Fruit fly (Drosophila melanogaster) whole organism, embryonic: ENCODE data around the gene COX7AL2.
A peak's percentile ranks its signal among the peaks of the same experiment; 100 is the strongest.

Experiments
- Adf1 ChIP-seq: fragments of 200-800 bp; sonication (Bioruptor generic); IDR thresholded peaks from 2 replicates; pipeline ENCODE4 v1.3.6; 2022; ENCODE audit warnings: missing biosample characterization, missing genetic modification characterization
- Atf-2 ChIP-seq: fragments of 200-800 bp; sonication (Bioruptor generic); optimal IDR thresholded peaks from 2 replicates; lab custom pipeline; 2016; ENCODE audit warnings: missing biosample characterization, missing genetic modification characterization
- Bdp1 ChIP-seq: fragments of 200-800 bp; sonication (Bioruptor generic); optimal IDR thresholded peaks from 3 replicates; lab custom pipeline; 2016; ENCODE audit warnings: missing biosample characterization, missing genetic modification characterization
- CG11695 ChIP-seq: fragments of 200-800 bp; sonication (Bioruptor generic); IDR thresholded peaks from 3 replicates; pipeline ENCODE4 v1.3.6; 2022; ENCODE audit warnings: missing biosample characterization, missing genetic modification characterization
- CG1529 ChIP-seq: fragments of 200-800 bp; sonication (Bioruptor generic); optimal IDR thresholded peaks from 3 replicates; lab custom pipeline; 2018; ENCODE audit warnings: missing biosample characterization, missing genetic modification characterization
- CG18476 ChIP-seq: fragments of 200-800 bp; sonication (Bioruptor generic); optimal IDR thresholded peaks from 2 replicates; lab custom pipeline; 2016; ENCODE audit warnings: missing biosample characterization, mild to moderate bottlenecking, missing genetic modification characterization
- CG2875 ChIP-seq: fragments of 200-800 bp; sonication (Bioruptor generic); optimal IDR thresholded peaks from 2 replicates; lab custom pipeline; 2017; ENCODE audit warnings: missing biosample characterization, mild to moderate bottlenecking, missing genetic modification characterization, missing genetic modification reagents
- CG6813 ChIP-seq: fragments of 200-800 bp; sonication (Bioruptor generic); optimal IDR thresholded peaks from 2 replicates; lab custom pipeline; 2017; ENCODE audit warnings: missing biosample characterization, missing genetic modification characterization, mild to moderate bottlenecking, moderate library complexity, missing genetic modification reagents
- CG6854 ChIP-seq: fragments of 200-800 bp; sonication (Bioruptor generic); optimal IDR thresholded peaks from 3 replicates; lab custom pipeline; 2017; ENCODE audit warnings: missing biosample characterization, mild to moderate bottlenecking, missing genetic modification characterization
- CG7556 ChIP-seq: fragments of 200-800 bp; sonication (Bioruptor generic); optimal IDR thresholded peaks from 2 replicates; lab custom pipeline; 2017; ENCODE audit warnings: missing biosample characterization, mild to moderate bottlenecking, missing genetic modification characterization
- CG7928 ChIP-seq: fragments of 200-800 bp; sonication (Bioruptor generic); optimal IDR thresholded peaks from 2 replicates; lab custom pipeline; 2017; ENCODE audit warnings: missing biosample characterization, mild to moderate bottlenecking, missing genetic modification characterization
- CG7987 ChIP-seq: fragments of 200-800 bp; sonication (Bioruptor generic); optimal IDR thresholded peaks from 2 replicates; lab custom pipeline; 2018; ENCODE audit warnings: missing biosample characterization, mild to moderate bottlenecking, missing genetic modification characterization, moderate library complexity
- CG8765 ChIP-seq: fragments of 200-800 bp; sonication (Bioruptor generic); IDR thresholded peaks from 2 replicates; pipeline ENCODE4 v1.3.6; 2022; ENCODE audit warnings: missing biosample characterization, missing genetic modification characterization
- CG9437 ChIP-seq: fragments of 200-800 bp; sonication (Bioruptor generic); optimal IDR thresholded peaks from 2 replicates; lab custom pipeline; 2018; ENCODE audit warnings: missing biosample characterization, mild to moderate bottlenecking, missing genetic modification characterization
- CG9932 ChIP-seq: fragments of 200-800 bp; sonication (Bioruptor generic); IDR thresholded peaks from 2 replicates; pipeline ENCODE4 v1.3.6; 2022; ENCODE audit warnings: missing biosample characterization, missing genetic modification characterization
- Dbx ChIP-seq: fragments of 200-800 bp; sonication (Bioruptor generic); IDR thresholded peaks from 3 replicates; pipeline ENCODE4 v1.3.6; 2022; ENCODE audit warnings: missing biosample characterization, missing genetic modification characterization
- E2f2 ChIP-seq: fragments of 200-800 bp; sonication (Bioruptor generic); IDR thresholded peaks from 2 replicates; pipeline ENCODE4 v1.3.6; 2022; ENCODE audit warnings: missing biosample characterization, missing genetic modification characterization
- Hand ChIP-seq: fragments of 200-800 bp; sonication (Bioruptor generic); optimal IDR thresholded peaks from 2 replicates; lab custom pipeline; 2017; ENCODE audit warnings: mild to moderate bottlenecking, missing biosample characterization, missing genetic modification reagents, missing genetic modification characterization
- Hsf ChIP-seq: fragments of 200-800 bp; sonication (Bioruptor generic); optimal IDR thresholded peaks from 3 replicates; lab custom pipeline; 2016; ENCODE audit warnings: missing biosample characterization, missing genetic modification characterization
- Lim3 ChIP-seq: fragments of 200-800 bp; sonication (Bioruptor generic); IDR thresholded peaks from 2 replicates; pipeline ENCODE4 v1.3.6; 2022; ENCODE audit warnings: missing biosample characterization, missing genetic modification characterization
- MBD-R2 ChIP-seq: fragments of 200-800 bp; sonication (Bioruptor generic); IDR thresholded peaks from 2 replicates; pipeline ENCODE4 v1.3.6; 2022; ENCODE audit warnings: missing biosample characterization, missing genetic modification characterization
- Med ChIP-seq: fragments of 200-800 bp; sonication (Bioruptor generic); peaks from one replicate; lab custom pipeline; 2016; ENCODE audit warnings: missing biosample characterization, missing genetic modification characterization, mild to moderate bottlenecking, inconsistent platforms, moderate library complexity
- Meics ChIP-seq: fragments of 200-800 bp; sonication (Bioruptor generic); optimal IDR thresholded peaks from 2 replicates; lab custom pipeline; 2017; ENCODE audit warnings: missing biosample characterization, mild to moderate bottlenecking, missing genetic modification characterization
- Myb ChIP-seq: fragments of 200-800 bp; sonication (Bioruptor generic); optimal IDR thresholded peaks from 2 replicates; lab custom pipeline; 2016; ENCODE audit warnings: missing biosample characterization, missing genetic modification characterization
- YL-1 ChIP-seq: fragments of 200-800 bp; sonication (Bioruptor generic); optimal IDR thresholded peaks from 3 replicates; lab custom pipeline; 2017; ENCODE audit warnings: missing biosample characterization, mild to moderate bottlenecking, missing genetic modification characterization
- ab ChIP-seq: fragments of 200-800 bp; sonication (Bioruptor generic); optimal IDR thresholded peaks from 2 replicates; lab custom pipeline; 2016; ENCODE audit warnings: missing biosample characterization, missing genetic modification characterization
- bab2 ChIP-seq: fragments of 200-800 bp; sonication (Bioruptor generic); optimal IDR thresholded peaks from 2 replicates; lab custom pipeline; 2016; ENCODE audit warnings: missing biosample characterization, missing genetic modification characterization
- cg ChIP-seq: fragments of 200-800 bp; sonication (Bioruptor generic); optimal IDR thresholded peaks from 3 replicates; lab custom pipeline; 2019; ENCODE audit warnings: missing biosample characterization, mild to moderate bottlenecking, missing genetic modification characterization, moderate library complexity
- corto ChIP-seq: fragments of 200-800 bp; sonication (Bioruptor generic); optimal IDR thresholded peaks from 2 replicates; lab custom pipeline; 2016; ENCODE audit warnings: missing biosample characterization, mild to moderate bottlenecking, missing genetic modification characterization, moderate library complexity
- da ChIP-seq: fragments of 200-800 bp; sonication (Bioruptor generic); optimal IDR thresholded peaks from 2 replicates; lab custom pipeline; 2016; ENCODE audit warnings: missing biosample characterization, missing genetic modification characterization
- ewg ChIP-seq: fragments of 200-800 bp; sonication (Bioruptor generic); optimal IDR thresholded peaks from 3 replicates; lab custom pipeline; 2017; ENCODE audit warnings: mild to moderate bottlenecking, missing biosample characterization, missing genetic modification reagents, missing genetic modification characterization
- fd64A ChIP-seq: fragments of 200-800 bp; sonication (Bioruptor generic); optimal IDR thresholded peaks from 3 replicates; lab custom pipeline; 2018; ENCODE audit warnings: missing biosample characterization, mild to moderate bottlenecking, missing genetic modification characterization
- fru ChIP-seq: fragments of >200 bp; optimal IDR thresholded peaks from 2 replicates; lab custom pipeline; 2017
- ftz-f1 ChIP-seq: fragments of 200-800 bp; sonication (Bioruptor generic); optimal IDR thresholded peaks from 2 replicates; lab custom pipeline; 2016; ENCODE audit warnings: missing biosample characterization, missing genetic modification characterization
- her ChIP-seq: fragments of 200-800 bp; sonication (Bioruptor generic); optimal IDR thresholded peaks from 2 replicates; lab custom pipeline; 2016; ENCODE audit warnings: missing biosample characterization, missing genetic modification characterization
- inv ChIP-seq: fragments of 200-800 bp; sonication (Bioruptor generic); IDR thresholded peaks from 2 replicates; pipeline ENCODE4 v1.3.6; 2022; ENCODE audit warnings: missing biosample characterization, missing genetic modification characterization; ENCODE audit not compliant: partially characterized antibody
- lola ChIP-seq, 3 experiments: fragments of >200 bp in 2 of 3; fragments of 200-800 bp in 1 of 3; sonication (Bioruptor generic) in 1 of 3; optimal IDR thresholded peaks; 2 replicates each; lab custom pipeline; 2017 to 2019; ENCODE audit warnings: missing biosample characterization in 3 of 3, missing genetic modification characterization in 3 of 3, mild to moderate bottlenecking in 1 of 3, moderate library complexity in 1 of 3
- maf-S ChIP-seq: fragments of 200-800 bp; sonication (Bioruptor generic); optimal IDR thresholded peaks from 2 replicates; lab custom pipeline; 2016; ENCODE audit warnings: missing biosample characterization, missing genetic modification characterization
- mirr ChIP-seq: fragments of 200-800 bp; sonication (Bioruptor generic); optimal IDR thresholded peaks from 3 replicates; lab custom pipeline; 2018; ENCODE audit warnings: missing biosample characterization, mild to moderate bottlenecking, missing genetic modification characterization
- peb ChIP-seq: fragments of 200-800 bp; sonication (Bioruptor generic); IDR thresholded peaks from 2 replicates; pipeline ENCODE4 v1.3.6; 2022; ENCODE audit warnings: missing biosample characterization, missing genetic modification characterization
- prd ChIP-seq, 3 experiments: fragments of >200 bp in 2 of 3; fragments of 200-800 bp in 1 of 3; sonication (Bioruptor generic) in 1 of 3; optimal IDR thresholded peaks in 2 of 3; IDR thresholded peaks in 1 of 3; 2 replicates in 2 of 3; 3 replicates in 1 of 3; pipeline versions ENCODE4 v1.3.6 to Lab custom; 2017 to 2022; ENCODE audit warnings: missing biosample characterization in 1 of 3, missing genetic modification characterization in 1 of 3
- pum ChIP-seq: fragments of 200-800 bp; sonication (Bioruptor generic); optimal IDR thresholded peaks from 2 replicates; lab custom pipeline; 2016; ENCODE audit warnings: missing biosample characterization, missing genetic modification characterization
- rib ChIP-seq: fragments of 200-800 bp; sonication (Bioruptor generic); IDR thresholded peaks from 2 replicates; pipeline ENCODE4 v1.3.6; 2022; ENCODE audit warnings: missing biosample characterization, missing genetic modification characterization
- schlank ChIP-seq: fragments of 200-800 bp; sonication (Bioruptor generic); optimal IDR thresholded peaks from 2 replicates; lab custom pipeline; 2018; ENCODE audit warnings: missing biosample characterization, mild to moderate bottlenecking, missing genetic modification characterization
- sqz ChIP-seq: fragments of 200-800 bp; sonication (Bioruptor generic); optimal IDR thresholded peaks from 3 replicates; lab custom pipeline; 2018; ENCODE audit warnings: missing biosample characterization, mild to moderate bottlenecking, missing genetic modification characterization
- stwl ChIP-seq: fragments of 200-800 bp; sonication (Bioruptor generic); optimal IDR thresholded peaks from 3 replicates; lab custom pipeline; 2018; ENCODE audit warnings: missing biosample characterization, mild to moderate bottlenecking, missing genetic modification characterization, moderate library complexity
- twi ChIP-seq: fragments of 200-800 bp; optimal IDR thresholded peaks from 2 replicates; lab custom pipeline; 2019; ENCODE audit warnings: missing biosample characterization, mild to moderate bottlenecking, missing genetic modification characterization, moderate library complexity
- wdn ChIP-seq: fragments of 200-800 bp; sonication (Bioruptor generic); IDR thresholded peaks from 2 replicates; pipeline ENCODE4 v1.3.6; 2022; ENCODE audit warnings: missing biosample characterization, missing genetic modification characterization

The COX7AL2 gene

dm6 chr2L:2202018-2202852 is 4.5 kb upstream of the COX7AL2 start (continued):
- TF ChIP-seq CG7987 (GFP tag; lab: Kevin White, UChicago) (peak; percentile 79), bab2 (GFP tag; lab: Kevin White, UChicago) (peak; percentile 98), YL-1 (peak; percentile 94), ftz-f1 (peak; percentile 83), Myb (peak; percentile 81), Atf-2 (GFP tag; lab: Kevin White, UChicago) (peak; percentile 98), CG6813 (GFP tag; lab: Kevin White, UChicago) (peak; percentile 99), Med (GFP tag; lab: Kevin White, UChicago) (peak; percentile 99), ewg (GFP tag; lab: Kevin White, UChicago) (peak; percentile 99), CG6854 (peak; percentile 87), pum (peak; percentile 99), Bdp1 (GFP tag; lab: Kevin White, UChicago) (peak; percentile 92), CG1529 (GFP tag; lab: Kevin White, UChicago) (peak; percentile 100), CG7928 (GFP tag; lab: Kevin White, UChicago) (peak; percentile 44), CG8765 (peak; percentile 99), CG7556 (GFP tag; lab: Kevin White, UChicago) (peak; percentile 99), cg (GFP tag; lab: Kevin White, UChicago) (peak; percentile 81), E2f2 (peak; percentile 89), lola (GFP tag; optimal IDR thresholded peaks at IDR 0.05; lab: Kevin White, UChicago) (peak in 1 of 3 experiments; percentile 100), Dbx (GFP tag; lab: Robert Waterston, UW) (0 out of 3 replicates have a peak, but pooled peaks have one; percentile 30), fd64A (GFP tag; lab: Kevin White, UChicago) (peak; percentile 99), Meics (GFP tag; lab: Kevin White, UChicago) (peak; percentile 86), wdn (GFP tag; lab: Robert Waterston, UW) (peak; percentile 84; the same call in 1 of the 2 replicates), CG18476 (peak; percentile 98), schlank (peak; percentile 59), Lim3 (peak; percentile 98), peb (GFP tag; lab: Robert Waterston, UW) (peak; percentile 99), MBD-R2 (GFP tag; lab: Robert Waterston, UW) (peak; percentile 81), da (GFP tag; lab: Kevin White, UChicago) (peak; percentile 95), CG9932 (GFP tag; lab: Robert Waterston, UW) (no peak), CG9437 (GFP tag; lab: Kevin White, UChicago) (peak; percentile 94), her (peak; percentile 92), sqz (GFP tag; lab: Kevin White, UChicago) (peak; percentile 98), corto (GFP tag; lab: Kevin White, UChicago) (peak; percentile 99), fru (lab: Kevin White, UChicago) (no peak), maf-S (peak; percentile 96), prd (optimal IDR thresholded peaks at IDR 0.05; lab: Kevin White, UChicago) (no peak), prd (GFP tag; IDR thresholded peaks at IDR 0.05; lab: Robert Waterston, UW) (peak; percentile 99), Hand (peak; percentile 77), stwl (peak; percentile 96), twi (tag; lab: Kevin White, UChicago) (peak; percentile 97), rib (peak; percentile 47; the same call in 1 of the 2 replicates), mirr (GFP tag; lab: Kevin White, UChicago) (peak; percentile 8), Adf1 (no peak), inv (GFP tag; lab: Robert Waterston, UW) (peak; percentile 51; the same call in 1 of the 2 replicates), CG2875 (GFP tag; lab: Kevin White, UChicago) (peak; percentile 100), Hsf (peak; percentile 98), ab (GFP tag; lab: Kevin White, UChicago) (peak; percentile 95), CG11695 (GFP tag; lab: Robert Waterston, UW) (peak; percentile 98)
